Fruit fly (Drosophila melanogaster) whole organism, embryonic: ENCODE data around the gene CG3071.

Experiments
- BEAF-32 ChIP-seq: fragments of 200-800 bp; sonication (Bioruptor generic); optimal IDR thresholded peaks from 3 replicates; lab custom pipeline; 2017; ENCODE audit warnings: missing biosample characterization, missing genetic modification characterization, mild to moderate bottlenecking, moderate library complexity, missing genetic modification reagents
- Bgb ChIP-seq: fragments of 200-800 bp; sonication (Bioruptor generic); IDR thresholded peaks from 2 replicates; pipeline ENCODE4 v1.3.6; 2022; ENCODE audit warnings: missing biosample characterization, missing genetic modification characterization; ENCODE audit not compliant: partially characterized antibody
- CG10321 ChIP-seq: fragments of 200-800 bp; sonication (Bioruptor generic); IDR thresholded peaks from 2 replicates; pipeline ENCODE4 v1.3.6; 2022; ENCODE audit warnings: missing biosample characterization, missing genetic modification characterization
- CG10431 ChIP-seq: fragments of 200-800 bp; sonication (Bioruptor generic); optimal IDR thresholded peaks from 3 replicates; lab custom pipeline; 2018; ENCODE audit warnings: missing biosample characterization, mild to moderate bottlenecking, missing genetic modification characterization
- CG13123 ChIP-seq: fragments of 200-800 bp; sonication (Bioruptor generic); optimal IDR thresholded peaks from 2 replicates; lab custom pipeline; 2016; ENCODE audit warnings: missing biosample characterization, missing genetic modification characterization
- CG13287 ChIP-seq: fragments of 200-800 bp; sonication (Bioruptor generic); IDR thresholded peaks from 2 replicates; pipeline ENCODE4 v1.3.6; 2022; ENCODE audit warnings: missing biosample characterization, missing genetic modification characterization; ENCODE audit not compliant: partially characterized antibody
- CG13296 ChIP-seq: fragments of 200-800 bp; sonication (Bioruptor generic); optimal IDR thresholded peaks from 3 replicates; lab custom pipeline; 2018; ENCODE audit warnings: missing biosample characterization, mild to moderate bottlenecking, missing genetic modification characterization
- CG14710 ChIP-seq: fragments of 200-800 bp; sonication (Bioruptor generic); optimal IDR thresholded peaks from 3 replicates; lab custom pipeline; 2019; ENCODE audit warnings: missing biosample characterization, mild to moderate bottlenecking, missing genetic modification characterization, moderate library complexity
- CG1529 ChIP-seq: fragments of 200-800 bp; sonication (Bioruptor generic); optimal IDR thresholded peaks from 3 replicates; lab custom pipeline; 2018; ENCODE audit warnings: missing biosample characterization, missing genetic modification characterization
- CG16813 ChIP-seq: fragments of 200-800 bp; sonication (Bioruptor generic); IDR thresholded peaks from 3 replicates; pipeline ENCODE4 v1.3.6; 2022; ENCODE audit warnings: missing biosample characterization, missing genetic modification characterization; ENCODE audit not compliant: partially characterized antibody
- CG17361 ChIP-seq: fragments of 200-800 bp; sonication (Bioruptor generic); IDR thresholded peaks from 3 replicates; pipeline ENCODE4 v1.3.6; 2022; ENCODE audit warnings: missing biosample characterization, missing genetic modification characterization
- CG17802 ChIP-seq: fragments of 200-800 bp; sonication (Bioruptor generic); optimal IDR thresholded peaks from 2 replicates; lab custom pipeline; 2018; ENCODE audit warnings: missing biosample characterization, mild to moderate bottlenecking, missing genetic modification characterization, moderate library complexity
- CG2678 ChIP-seq: fragments of 200-800 bp; sonication (Bioruptor generic); optimal IDR thresholded peaks from 3 replicates; lab custom pipeline; 2019; ENCODE audit warnings: missing biosample characterization, mild to moderate bottlenecking, missing genetic modification characterization, moderate library complexity
- CG2712 ChIP-seq: fragments of 200-800 bp; optimal IDR thresholded peaks from 3 replicates; lab custom pipeline; 2019; ENCODE audit warnings: missing biosample characterization, mild to moderate bottlenecking, missing genetic modification characterization, moderate library complexity
- CG34224 ChIP-seq: fragments of 200-800 bp; sonication (Bioruptor generic); IDR thresholded peaks from 3 replicates; pipeline ENCODE4 v1.3.6; 2022; ENCODE audit warnings: missing biosample characterization, missing genetic modification characterization; ENCODE audit not compliant: partially characterized antibody
- CG4404 ChIP-seq: fragments of 200-800 bp; sonication (Bioruptor generic); IDR thresholded peaks from 2 replicates; pipeline ENCODE4 v1.3.6; 2022; ENCODE audit warnings: missing biosample characterization, missing genetic modification characterization
- CG7372 ChIP-seq: fragments of 200-800 bp; sonication (Bioruptor generic); IDR thresholded peaks from 2 replicates; pipeline ENCODE4 v1.3.6; 2022; ENCODE audit warnings: missing biosample characterization, missing genetic modification characterization
- CG7745 ChIP-seq: fragments of 200-800 bp; sonication (Bioruptor generic); optimal IDR thresholded peaks from 2 replicates; lab custom pipeline; 2018; ENCODE audit warnings: missing biosample characterization, mild to moderate bottlenecking, missing genetic modification characterization, moderate library complexity
- CG7963 ChIP-seq: fragments of 200-800 bp; sonication (Bioruptor generic); IDR thresholded peaks from 3 replicates; pipeline ENCODE4 v1.3.6; 2022; ENCODE audit warnings: missing biosample characterization, missing genetic modification characterization; ENCODE audit not compliant: partially characterized antibody
- CG8290 ChIP-seq, 3 experiments: fragments of 200-800 bp; sonication (Bioruptor generic); optimal IDR thresholded peaks; 2 replicates each; lab custom pipeline; 2016 to 2019; ENCODE audit warnings: missing biosample characterization in 3 of 3, missing genetic modification characterization in 3 of 3, mild to moderate bottlenecking in 2 of 3, moderate library complexity in 1 of 3
- D19A ChIP-seq: fragments of 200-800 bp; optimal IDR thresholded peaks from 3 replicates; lab custom pipeline; 2019; ENCODE audit warnings: missing biosample characterization, mild to moderate bottlenecking, missing genetic modification characterization, moderate library complexity
- Dll ChIP-seq: fragments of 200-800 bp; sonication (Bioruptor generic); IDR thresholded peaks from 4 replicates; pipeline ENCODE4 v1.3.6; 2022; ENCODE audit warnings: missing biosample characterization, missing genetic modification characterization; ENCODE audit not compliant: partially characterized antibody
- Ets97D ChIP-seq: fragments of 200-800 bp; sonication (Bioruptor generic); optimal IDR thresholded peaks from 3 replicates; lab custom pipeline; 2016; ENCODE audit warnings: missing biosample characterization, missing genetic modification characterization
- HLHmδ ChIP-seq: fragments of 200-800 bp; sonication (Bioruptor generic); optimal IDR thresholded peaks from 2 replicates; lab custom pipeline; 2018; ENCODE audit warnings: missing biosample characterization, mild to moderate bottlenecking, missing genetic modification characterization, moderate library complexity
- Rfx ChIP-seq: fragments of 200-800 bp; sonication (Bioruptor generic); IDR thresholded peaks from 2 replicates; pipeline ENCODE4 v1.3.6; 2022; ENCODE audit warnings: missing biosample characterization, missing genetic modification characterization
- amos ChIP-seq: fragments of 200-800 bp; sonication (Bioruptor generic); IDR thresholded peaks from 2 replicates; pipeline ENCODE4 v1.3.6; 2022; ENCODE audit warnings: missing biosample characterization, missing genetic modification characterization; ENCODE audit not compliant: partially characterized antibody
- bbx ChIP-seq: fragments of 200-800 bp; sonication (Bioruptor generic); IDR thresholded peaks from 2 replicates; pipeline ENCODE4 v1.3.6; 2022; ENCODE audit warnings: missing biosample characterization, missing genetic modification characterization; ENCODE audit not compliant: partially characterized antibody
- caup ChIP-seq: fragments of 200-800 bp; sonication (Bioruptor generic); optimal IDR thresholded peaks from 3 replicates; lab custom pipeline; 2017; ENCODE audit warnings: missing biosample characterization, mild to moderate bottlenecking, missing genetic modification characterization, moderate library complexity; ENCODE audit not compliant: severe bottlenecking
- chinmo ChIP-seq: fragments of 200-800 bp; sonication (Bioruptor generic); IDR thresholded peaks from 4 replicates; pipeline ENCODE4 v1.3.6; 2022; ENCODE audit warnings: missing biosample characterization, missing genetic modification characterization; ENCODE audit not compliant: partially characterized antibody
- ems ChIP-seq: fragments of 200-800 bp; sonication (Bioruptor generic); optimal IDR thresholded peaks from 3 replicates; lab custom pipeline; 2016; ENCODE audit warnings: missing biosample characterization, missing genetic modification characterization
- grau ChIP-seq: fragments of 200-800 bp; optimal IDR thresholded peaks from 3 replicates; lab custom pipeline; 2019; ENCODE audit warnings: missing biosample characterization, mild to moderate bottlenecking, missing genetic modification characterization, moderate library complexity
- ham ChIP-seq: fragments of 200-800 bp; sonication (Bioruptor generic); IDR thresholded peaks from 2 replicates; pipeline ENCODE4 v1.3.6; 2022; ENCODE audit warnings: missing biosample characterization, missing genetic modification characterization
- hb ChIP-seq: fragments of 200-800 bp; sonication (Bioruptor generic); IDR thresholded peaks from 3 replicates; pipeline ENCODE4 v1.3.6; 2022; ENCODE audit warnings: missing biosample characterization, missing genetic modification characterization; ENCODE audit not compliant: partially characterized antibody
- jigr1 ChIP-seq: fragments of 200-800 bp; sonication (Bioruptor generic); IDR thresholded peaks from 3 replicates; pipeline ENCODE4 v1.3.6; 2022; ENCODE audit warnings: missing biosample characterization, missing genetic modification characterization
- nom ChIP-seq: fragments of 200-800 bp; sonication (Bioruptor generic); optimal IDR thresholded peaks from 2 replicates; lab custom pipeline; 2017; ENCODE audit warnings: missing biosample characterization, missing genetic modification characterization, mild to moderate bottlenecking, moderate library complexity, missing genetic modification reagents
- pita ChIP-seq: fragments of 200-800 bp; sonication (Bioruptor generic); optimal IDR thresholded peaks from 2 replicates; lab custom pipeline; 2017; ENCODE audit warnings: missing biosample characterization, mild to moderate bottlenecking, missing genetic modification characterization
- sens ChIP-seq: fragments of 200-800 bp; sonication (Bioruptor generic); peaks from one replicate; lab custom pipeline; 2016; ENCODE audit warnings: missing biosample characterization, missing genetic modification characterization
- tll ChIP-seq, 2 experiments: fragments of 200-800 bp in 1 of 2; fragments of >200 bp in 1 of 2; sonication (Bioruptor generic) in 1 of 2; optimal IDR thresholded peaks; 2 replicates each; lab custom pipeline; 2017 to 2019; ENCODE audit warnings: missing biosample characterization in 2 of 2, missing genetic modification characterization in 2 of 2, mild to moderate bottlenecking in 1 of 2, moderate library complexity in 1 of 2
- unc-4 ChIP-seq: fragments of 200-800 bp; sonication (Bioruptor generic); IDR thresholded peaks from 2 replicates; pipeline ENCODE4 v1.3.6; 2022; ENCODE audit warnings: missing biosample characterization, missing genetic modification characterization; ENCODE audit not compliant: partially characterized antibody
- vvl ChIP-seq: fragments of 200-800 bp; sonication (Bioruptor generic); IDR thresholded peaks from 2 replicates; pipeline ENCODE4 v1.3.6; 2022; ENCODE audit warnings: missing biosample characterization, missing genetic modification characterization
- zen2 ChIP-seq: fragments of 200-800 bp; sonication (Bioruptor generic); IDR thresholded peaks from 3 replicates; pipeline ENCODE4 v1.3.6; 2022; ENCODE audit warnings: missing biosample characterization, missing genetic modification characterization; ENCODE audit not compliant: partially characterized antibody

The CG3071 gene

dm6 chrX:2274704-2275199 is 12.1 kb downstream of the CG3071 start, which contains the start of gene Grp170 (continued):
- TF ChIP-seq CG7372 (no peak), CG13123 (GFP tag; lab: Kevin White, UChicago) (no peak), grau (tag; lab: Kevin White, UChicago) (peak; percentile 8), CG13296 (no peak), Rfx (peak; percentile 25; the same call in 1 of the 2 replicates), CG8290 (GFP tag; optimal IDR thresholded peaks at IDR 0.05; lab: Kevin White, UChicago) (no peak), CG8290 (tag; optimal IDR thresholded peaks at IDR 0.05; lab: Kevin White, UChicago) (peak in 1 of 2 experiments; percentile 35), zen2 (peak; percentile 76), tll (GFP tag; optimal IDR thresholded peaks at IDR 0.05; lab: Kevin White, UChicago) (peak in 1 of 2 experiments; percentile 52), bbx (peak; percentile 92), nom (GFP tag; lab: Kevin White, UChicago) (peak; percentile 51), CG10321 (GFP tag; lab: Robert Waterston, UW) (no peak), CG14710 (tag; lab: Kevin White, UChicago) (peak; percentile 66), pita (GFP tag; lab: Kevin White, UChicago) (no peak), CG2712 (peak; percentile 35), amos (GFP tag; lab: Robert Waterston, UW) (peak; percentile 96), CG16813 (peak; percentile 87), CG34224 (peak; percentile 79), ham (GFP tag; lab: Robert Waterston, UW) (no peak), vvl (GFP tag; lab: Robert Waterston, UW) (no peak), Ets97D (peak; percentile 86), ems (peak; percentile 2), Bgb (GFP tag; lab: Robert Waterston, UW) (peak; percentile 96), CG13287 (GFP tag; lab: Robert Waterston, UW) (peak; percentile 93), CG2678 (tag; lab: Kevin White, UChicago) (peak; percentile 12), CG10431 (peak; percentile 8), CG17361 (0 out of 3 replicates have a peak, but pooled peaks have one; percentile 14), D19A (tag; lab: Kevin White, UChicago) (no peak), chinmo (peak; percentile 90; the same call in 3 of the 4 replicates), hb (peak; percentile 88), CG1529 (GFP tag; lab: Kevin White, UChicago) (no peak), CG7745 (no peak), caup (GFP tag; lab: Kevin White, UChicago) (peak; percentile 39)

- no peak for TF ChIP-seq CG7963 (GFP tag; lab: Robert Waterston, UW)
- peak; percentile 14; the same call in 2 of the 4 replicates for TF ChIP-seq Dll (GFP tag; lab: Robert Waterston, UW)
- TF ChIP-seq CG4404, result no peak
- TF ChIP-seq unc-4 (GFP tag; lab: Robert Waterston, UW), result no peak
- peak; percentile 57 for TF ChIP-seq sens
- no peak for TF ChIP-seq BEAF-32 (GFP tag; lab: Kevin White, UChicago)
- TF ChIP-seq jigr1 (GFP tag; lab: Robert Waterston, UW), result no peak
- TF ChIP-seq CG17802 (tag; lab: Kevin White, UChicago), result no peak
- no peak for TF ChIP-seq HLHmδ (GFP tag; lab: Kevin White, UChicago)
Observed at dm6 chrX:2275249-2275872, 12.7 kb downstream of the CG3071 start, which contains the start of gene Vml. Gene Vml, plus strand, starts transcription at chrX:2275822.
